Fruit fly (Drosophila melanogaster) whole organism: ENCODE results near the gene Pih1D1.

Experiments
- CG8478 ChIP-seq: fragments of >200 bp; optimal IDR thresholded peaks from 2 replicates; lab custom pipeline; 2018; ENCODE audit warnings: inconsistent platforms
- Dll ChIP-seq: fragments of >200 bp; optimal IDR thresholded peaks from 2 replicates; lab custom pipeline; 2017
- pan ChIP-seq: fragments of >200 bp; optimal IDR thresholded peaks from 2 replicates; lab custom pipeline; 2017

dm6 chr2L:12669614-12670013 is 52.0 kb downstream of the Pih1D1 start, which contains the start of gene Nepl7:
- TF ChIP-seq Dll (lab: Kevin White, UChicago) (no peak), CG8478 (no peak), pan (no peak)
